Fruit fly (Drosophila melanogaster): ENCODE results near the gene TMEM216.
A peak's percentile ranks its signal among the peaks of the same experiment; 100 is the strongest.

Gene TMEM216

DNA sequence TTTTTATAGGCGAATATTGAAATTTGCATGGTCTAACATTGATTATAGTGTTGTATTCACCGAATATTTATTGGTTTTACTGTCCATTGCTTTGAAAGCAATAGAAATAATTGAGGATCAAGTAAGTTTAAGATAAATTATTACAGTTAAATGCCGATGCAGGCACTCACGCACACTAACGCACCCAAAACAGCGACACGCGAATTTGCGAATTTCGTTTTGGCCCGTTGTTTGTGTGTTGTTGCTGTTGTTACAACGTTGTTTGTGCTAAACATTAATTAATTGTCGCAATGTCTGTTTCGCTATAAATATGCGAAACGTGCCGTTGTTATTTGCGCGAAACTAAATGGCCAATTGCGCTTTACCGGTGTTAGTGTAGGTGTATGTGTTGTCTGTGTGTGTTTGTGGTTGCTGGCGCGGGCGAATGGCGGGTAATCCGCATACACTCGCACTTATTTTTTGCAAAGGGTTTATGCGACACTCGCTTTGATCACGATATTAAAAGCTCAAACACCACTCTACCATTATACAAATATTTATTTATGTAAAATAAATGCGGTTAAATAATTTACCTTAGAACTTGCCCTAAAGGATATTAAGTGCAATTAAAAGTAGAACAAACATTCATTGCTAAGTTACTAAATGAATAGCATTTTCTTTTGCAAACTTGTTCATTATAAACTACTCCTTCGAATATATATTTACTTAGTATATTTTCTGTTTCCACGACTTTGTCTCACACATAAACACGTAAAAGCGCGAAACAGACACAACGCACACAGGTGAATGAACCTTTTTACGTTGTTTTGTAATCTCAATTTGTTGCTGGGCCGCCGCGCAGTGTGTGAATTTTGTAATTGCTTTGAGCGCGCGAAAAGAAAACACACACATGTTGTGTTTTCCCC is 32.1 kb downstream of the TMEM216 start:
- TF ChIP-seq CG12768 (GFP tag; optimal IDR thresholded peaks at IDR 0.05) = peak; percentile 82
- TF ChIP-seq Crg-1 (GFP tag; optimal IDR thresholded peaks at IDR 0.05) = peak; percentile 42
- TF ChIP-seq CG11617 (GFP tag; optimal IDR thresholded peaks at IDR 0.05) = peak; percentile 85
- peak; percentile 85 for TF ChIP-seq CG7101 (tag; optimal IDR thresholded peaks at IDR 0.05)
- TF ChIP-seq kay (GFP tag; ENCODE audit: borderline replicate concordance) = peak; percentile 83
- TF ChIP-seq CG33017 (tag; optimal IDR thresholded peaks at IDR 0.05) = peak; percentile 92
- peak; percentile 45 for TF ChIP-seq toe (GFP tag; optimal IDR thresholded peaks at IDR 0.05)
- peak; percentile 31 for TF ChIP-seq cic (GFP tag; optimal IDR thresholded peaks at IDR 0.05)
- peak; percentile 87 for TF ChIP-seq bab1 (GFP tag; optimal IDR thresholded peaks at IDR 0.05)
- peak; percentile 28 for TF ChIP-seq Mnt (GFP tag; optimal IDR thresholded peaks at IDR 0.05)
- peak; percentile 6 for TF ChIP-seq CG1620 (GFP tag; optimal IDR thresholded peaks at IDR 0.05)
- TF ChIP-seq cnc (optimal IDR thresholded peaks at IDR 0.05) = no peak
- TF ChIP-seq tj (GFP tag; optimal IDR thresholded peaks at IDR 0.05) = peak; percentile 70
- TF ChIP-seq pad (GFP tag; optimal IDR thresholded peaks at IDR 0.05) = peak; percentile 58
- TF ChIP-seq Hr96 (GFP tag; optimal IDR thresholded peaks at IDR 0.05) = peak; percentile 20
- TF ChIP-seq ovo (GFP tag; optimal IDR thresholded peaks at IDR 0.05) = peak; percentile 45
- TF ChIP-seq CG5204 (GFP tag; optimal IDR thresholded peaks at IDR 0.05) = peak; percentile 64
- peak; percentile 84 for TF ChIP-seq CG7045 (GFP tag; optimal IDR thresholded peaks at IDR 0.05)
- TF ChIP-seq CG14711 (tag; optimal IDR thresholded peaks at IDR 0.05) = peak; percentile 79
- TF ChIP-seq Clk (GFP tag; optimal IDR thresholded peaks at IDR 0.05) = peak; percentile 69

DNA sequence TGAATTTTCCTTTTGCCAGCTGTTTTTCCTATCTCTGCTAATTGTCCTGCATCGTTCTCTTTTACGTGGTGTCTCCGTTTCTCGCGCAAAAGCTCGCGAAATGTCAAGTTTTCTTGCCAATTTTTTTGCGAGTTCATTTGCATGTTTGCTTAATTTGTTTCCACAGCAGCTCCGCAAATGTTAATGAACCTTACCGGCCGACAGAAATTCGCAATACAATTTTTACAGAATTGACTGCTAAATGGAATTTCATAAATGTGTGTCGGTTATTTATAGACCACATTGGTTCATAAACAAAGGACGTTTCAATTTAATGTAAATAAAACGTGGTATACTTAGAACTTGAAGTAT is 32.7 kb downstream of the TMEM216 start:
- no peak for TF ChIP-seq ovo (GFP tag; optimal IDR thresholded peaks at IDR 0.05)
- no peak for TF ChIP-seq CG5204 (GFP tag; optimal IDR thresholded peaks at IDR 0.05)
- TF ChIP-seq CG11617 (GFP tag; optimal IDR thresholded peaks at IDR 0.05) = no peak

DNA sequence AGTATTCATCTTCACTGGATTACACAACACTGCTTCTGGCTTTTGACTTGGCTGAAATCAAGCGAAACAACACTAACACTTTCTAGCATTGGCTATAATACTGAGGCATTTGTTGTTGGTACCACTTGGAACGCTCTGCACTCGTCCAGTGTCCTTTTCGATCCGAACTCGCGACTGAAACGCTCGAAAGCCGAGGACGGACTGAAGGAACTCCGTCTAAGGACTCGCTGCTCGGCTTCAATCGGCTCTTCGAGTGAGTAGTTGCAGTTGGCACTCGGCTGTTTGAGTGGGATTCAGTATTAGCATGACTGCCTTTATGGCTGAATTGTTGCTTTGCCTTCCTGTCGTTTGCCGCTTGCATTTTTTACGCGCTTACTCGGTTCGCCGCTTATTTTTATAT is 52.0 kb downstream of the TMEM216 start, which contains the start of the genes CG34135 and CG11768:
CG34135 (minus strand) TSS at position 194 of the 400 bp plus-strand sequence.
CG11768 (minus strand) TSS at position 203 of the 400 bp plus-strand sequence.
- TF ChIP-seq CG7045 (GFP tag; optimal IDR thresholded peaks at IDR 0.05) (no peak), cic (GFP tag; optimal IDR thresholded peaks at IDR 0.05) (no peak), pad (GFP tag; optimal IDR thresholded peaks at IDR 0.05) (no peak), cnc (optimal IDR thresholded peaks at IDR 0.05) (no peak), toe (GFP tag; optimal IDR thresholded peaks at IDR 0.05) (no peak), tj (GFP tag; optimal IDR thresholded peaks at IDR 0.05) (no peak), Crg-1 (GFP tag; optimal IDR thresholded peaks at IDR 0.05) (no peak), CG1620 (GFP tag; optimal IDR thresholded peaks at IDR 0.05) (no peak), CG5204 (GFP tag; optimal IDR thresholded peaks at IDR 0.05) (no peak), kay (GFP tag; ENCODE audit: borderline replicate concordance) (no peak), bab1 (GFP tag; optimal IDR thresholded peaks at IDR 0.05) (no peak), CG11617 (GFP tag; optimal IDR thresholded peaks at IDR 0.05) (no peak)

dm6 chr3R:8769094-8769493 is 53.1 kb downstream of the TMEM216 start, which contains the start of gene CG8236:
CG8236 (plus strand) TSS chr3R:8769394.
- TF ChIP-seq CG11617 (GFP tag; optimal IDR thresholded peaks at IDR 0.05) (no peak), CG33017 (tag; optimal IDR thresholded peaks at IDR 0.05) (no peak), ovo (GFP tag; optimal IDR thresholded peaks at IDR 0.05) (no peak), pad (GFP tag; optimal IDR thresholded peaks at IDR 0.05) (no peak), Mnt (GFP tag; optimal IDR thresholded peaks at IDR 0.05) (no peak), tj (GFP tag; optimal IDR thresholded peaks at IDR 0.05) (no peak), CG5204 (GFP tag; optimal IDR thresholded peaks at IDR 0.05) (no peak), CG12768 (GFP tag; optimal IDR thresholded peaks at IDR 0.05) (no peak), Crg-1 (GFP tag; optimal IDR thresholded peaks at IDR 0.05) (no peak), CG14711 (tag; optimal IDR thresholded peaks at IDR 0.05) (no peak), CG1620 (GFP tag; optimal IDR thresholded peaks at IDR 0.05) (no peak)

Measured in whole organism, adult.